Fruit fly (Drosophila melanogaster) Kc167 (cell line): ENCODE results near the gene Acp76A.

Experiments used
- Myc ChIP-seq: fragments of >200 bp; optimal IDR thresholded peaks from 2 replicates; lab custom pipeline; 2017; ENCODE audit warnings: missing external identifiers
- Sin3A ChIP-seq: fragments of >200 bp; optimal IDR thresholded peaks from 2 replicates; lab custom pipeline; 2018; ENCODE audit warnings: missing external identifiers
- h ChIP-seq: fragments of >200 bp; optimal IDR thresholded peaks from 3 replicates; lab custom pipeline; 2018; ENCODE audit warnings: missing external identifiers
- insv ChIP-seq: fragments of >200 bp; optimal IDR thresholded peaks from 3 replicates; lab custom pipeline; 2018; ENCODE audit warnings: missing external identifiers
- psq ChIP-seq: fragments of >200 bp; optimal IDR thresholded peaks from 2 replicates; lab custom pipeline; 2017; ENCODE audit warnings: missing external identifiers
- ttk ChIP-seq: sonication (Bioruptor generic); optimal IDR thresholded peaks from 2 replicates; lab custom pipeline; 2017; ENCODE audit warnings: missing external identifiers

The Acp76A gene

DNA sequence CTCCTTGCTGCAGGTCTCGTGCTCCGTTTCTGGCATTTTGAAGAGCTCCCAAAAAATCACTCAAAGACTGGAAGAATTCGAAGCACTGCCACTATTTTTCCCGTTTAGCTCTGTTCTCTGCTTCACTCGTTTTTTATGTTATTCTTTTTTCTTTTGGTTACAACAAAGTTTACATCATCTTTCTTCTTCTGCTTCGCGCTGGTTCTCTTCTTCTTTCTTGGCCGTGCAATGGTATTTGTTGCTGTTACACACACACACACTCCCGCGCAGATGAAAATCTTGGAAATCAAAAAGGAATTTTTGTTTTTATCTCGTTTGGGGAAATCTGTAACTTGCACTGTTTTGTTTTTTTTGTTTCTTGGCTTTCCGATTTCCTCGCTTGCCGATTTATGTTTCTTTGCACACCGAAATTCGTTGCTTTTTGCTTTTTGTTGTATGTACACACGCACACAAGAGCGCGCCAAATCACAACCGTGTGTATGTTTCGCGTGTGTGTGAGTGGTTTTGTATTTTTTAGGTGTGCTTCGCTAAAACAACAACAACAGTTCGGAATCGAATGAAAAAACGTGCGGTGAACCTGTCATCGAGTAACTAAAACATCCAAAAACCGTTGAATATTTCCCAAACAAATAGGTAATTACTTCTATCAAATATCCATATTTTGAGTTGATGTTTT, 34.0 kb upstream of the Acp76A start:
- TF ChIP-seq Myc (no peak), psq (lab: Kevin White, UChicago) (no peak), insv (lab: Kevin White, UChicago) (no peak), Sin3A (lab: Kevin White, UChicago) (no peak)

DNA sequence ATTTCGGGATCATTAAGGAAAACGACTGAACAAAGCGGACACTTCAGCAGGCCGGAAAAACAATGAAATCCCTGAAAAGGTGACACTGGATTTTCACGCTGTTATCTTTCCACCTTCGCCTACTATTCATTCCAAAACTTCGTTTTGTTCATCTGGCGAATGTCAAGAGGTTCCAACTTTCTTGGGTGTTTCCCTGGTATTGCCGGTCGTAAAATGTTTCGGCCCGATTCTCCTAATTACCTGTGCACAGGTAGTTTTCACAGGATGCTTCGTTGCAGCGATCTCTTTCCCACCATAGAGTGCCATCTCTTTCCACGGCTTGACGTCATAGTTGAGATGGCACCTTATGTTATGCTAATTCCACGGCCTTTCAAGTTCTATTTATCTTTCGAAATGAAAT, 31.3 kb upstream of the Acp76A start:
- no peak for TF ChIP-seq psq (lab: Kevin White, UChicago)
- no peak for TF ChIP-seq insv (lab: Kevin White, UChicago)
- TF ChIP-seq Sin3A (lab: Kevin White, UChicago) = no peak
- TF ChIP-seq h (lab: Kevin White, UChicago) = no peak
- TF ChIP-seq Myc = no peak
- TF ChIP-seq ttk (lab: Kevin White, UChicago) = no peak

DNA sequence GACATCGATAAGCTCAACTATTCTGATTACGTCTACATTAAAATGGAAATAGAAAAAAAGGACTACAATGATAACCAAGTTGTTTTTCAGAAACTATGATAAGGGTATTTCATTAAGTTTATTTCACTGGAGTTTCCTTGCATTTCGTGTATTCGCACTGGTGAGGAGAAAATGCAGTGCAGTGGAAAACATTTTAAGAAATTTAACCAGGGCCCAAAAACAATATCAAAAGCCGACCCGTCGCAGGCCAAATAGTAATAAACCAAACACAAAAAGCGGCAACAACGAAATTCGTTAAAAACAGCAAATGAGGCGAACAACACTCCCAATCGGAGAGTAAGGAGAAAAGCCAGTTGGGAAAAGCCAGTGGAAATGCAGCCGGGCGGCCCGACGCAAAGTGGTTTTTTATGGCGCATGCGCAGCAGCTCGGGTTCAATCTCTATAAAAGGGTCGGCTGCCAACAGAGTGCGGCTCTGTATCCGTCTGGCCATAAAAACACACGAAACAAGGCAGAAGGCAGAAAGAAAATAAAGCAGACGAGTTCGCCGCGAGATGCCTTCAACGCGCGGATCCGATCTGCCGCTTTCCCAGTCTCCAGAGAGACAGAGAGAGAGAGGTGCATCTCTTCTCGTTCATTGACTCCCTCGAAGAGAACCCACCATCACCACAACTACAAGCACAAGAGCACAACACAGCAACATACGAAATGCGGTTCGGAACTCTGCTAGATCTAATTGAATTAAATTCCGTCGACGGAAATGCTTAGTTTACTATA, 29.3 kb upstream of the Acp76A start:
- TF ChIP-seq ttk (lab: Kevin White, UChicago) (no peak), h (lab: Kevin White, UChicago) (no peak), insv (lab: Kevin White, UChicago) (no peak), Myc (no peak), psq (lab: Kevin White, UChicago) (no peak), Sin3A (lab: Kevin White, UChicago) (no peak)

DNA sequence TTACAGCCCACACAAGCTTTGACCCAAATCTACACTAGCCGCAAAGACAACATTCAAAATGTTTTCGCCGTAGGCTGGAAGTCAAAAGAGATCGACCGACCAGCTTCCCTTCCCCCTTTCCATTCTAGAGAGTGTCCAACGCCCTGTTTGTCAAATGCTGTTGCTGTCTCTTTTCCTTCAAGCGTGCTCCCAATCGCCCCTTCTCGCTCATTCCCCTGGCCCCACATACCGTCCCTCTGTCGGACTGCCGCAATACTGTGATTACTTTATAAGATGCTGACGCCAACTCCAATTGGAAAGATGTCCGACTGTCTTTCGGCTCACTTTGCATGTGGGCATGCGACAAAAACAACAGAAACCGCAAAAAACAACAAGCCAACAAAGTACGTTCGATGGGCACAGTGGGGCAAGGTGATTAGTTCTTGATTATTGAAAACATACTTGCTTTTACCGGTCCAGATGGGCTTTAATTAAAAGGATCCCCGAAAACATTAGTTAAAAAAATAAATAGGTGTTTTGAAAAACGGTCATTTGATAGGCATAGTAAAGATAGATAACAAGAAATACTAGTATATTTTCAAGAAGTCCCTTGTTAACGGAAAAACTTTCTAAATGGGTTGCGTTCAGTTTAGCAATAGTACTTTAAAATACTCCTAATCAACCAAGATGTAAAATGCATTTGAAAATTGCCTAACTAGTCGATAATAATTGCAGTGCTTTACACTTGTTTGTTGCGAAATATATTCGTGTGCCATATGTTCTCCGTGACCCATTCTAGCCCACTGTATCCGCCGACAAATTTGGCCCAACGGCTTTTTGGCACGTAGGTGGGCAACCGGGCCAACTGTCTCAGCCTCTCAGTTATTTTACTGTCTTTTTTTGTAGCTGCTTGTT, 28.2 kb upstream of the Acp76A start:
- TF ChIP-seq Myc = no peak
- TF ChIP-seq psq (lab: Kevin White, UChicago) = no peak
- no peak for TF ChIP-seq Sin3A (lab: Kevin White, UChicago)
- TF ChIP-seq insv (lab: Kevin White, UChicago) = no peak
- no peak for TF ChIP-seq ttk (lab: Kevin White, UChicago)
- TF ChIP-seq h (lab: Kevin White, UChicago) = no peak

DNA sequence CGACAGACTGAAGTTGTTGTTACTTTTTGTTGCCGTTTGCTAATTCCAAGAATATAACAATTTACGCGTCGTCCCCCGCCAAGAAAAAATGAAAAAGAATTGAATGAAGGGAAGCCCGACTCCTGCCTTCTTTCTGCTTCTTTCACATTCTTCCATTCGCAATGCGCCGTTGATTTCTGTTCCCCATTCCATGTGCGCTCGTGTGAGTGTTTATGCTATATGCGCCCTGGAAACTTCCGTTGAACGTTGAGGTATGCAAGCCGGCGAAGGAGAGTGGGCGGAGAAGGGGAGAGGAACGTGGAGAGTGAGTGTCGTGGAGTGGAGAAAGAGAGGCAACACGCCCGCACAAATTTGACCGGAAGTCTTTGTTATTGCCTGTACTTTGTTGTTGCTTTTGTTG, 27.2 kb upstream of the Acp76A start:
- TF ChIP-seq h (lab: Kevin White, UChicago) (no peak), insv (lab: Kevin White, UChicago) (no peak), Sin3A (lab: Kevin White, UChicago) (no peak), Myc (no peak), psq (lab: Kevin White, UChicago) (no peak), ttk (lab: Kevin White, UChicago) (no peak)

DNA sequence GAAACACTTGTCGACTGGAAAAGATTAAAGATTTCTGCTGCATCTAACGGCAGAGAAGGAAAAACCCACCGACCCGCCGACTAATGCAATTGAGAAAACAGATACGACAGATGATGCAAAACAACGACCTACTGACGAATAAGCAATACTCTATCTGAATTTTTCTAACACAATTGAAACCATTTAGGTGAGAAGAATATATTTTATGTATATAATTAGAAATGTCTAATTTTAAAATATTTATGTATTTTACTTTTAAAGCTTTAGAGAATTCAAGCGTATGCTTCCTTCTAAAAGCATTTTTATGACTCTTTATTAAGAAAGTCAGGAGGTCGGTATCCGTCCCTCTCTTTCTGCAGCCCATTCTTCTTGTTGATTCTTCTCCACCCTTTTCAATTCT, 26.6 kb upstream of the Acp76A start:
- TF ChIP-seq psq (lab: Kevin White, UChicago) = no peak
- TF ChIP-seq Myc = no peak
- no peak for TF ChIP-seq insv (lab: Kevin White, UChicago)
- no peak for TF ChIP-seq Sin3A (lab: Kevin White, UChicago)
- TF ChIP-seq ttk (lab: Kevin White, UChicago) = no peak
- TF ChIP-seq h (lab: Kevin White, UChicago) = no peak

DNA sequence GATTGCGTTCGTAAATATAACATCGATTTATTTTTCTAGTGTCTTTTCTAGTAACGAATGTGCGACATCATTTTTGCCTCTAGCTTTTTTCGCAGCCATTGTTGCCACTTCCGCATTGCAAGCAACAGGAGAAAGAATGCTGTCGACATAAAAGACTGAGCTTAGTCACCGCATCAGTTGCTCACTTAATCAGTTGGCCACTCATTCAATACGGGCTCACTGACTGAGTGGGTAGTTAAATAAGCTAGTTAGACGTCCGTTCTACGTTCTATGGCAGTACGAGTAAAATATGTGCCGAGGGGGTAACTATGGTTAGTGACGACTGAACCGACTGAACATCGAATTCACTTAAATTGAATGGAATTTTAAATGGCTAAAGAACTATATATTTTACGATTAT, 24.1 kb upstream of the Acp76A start:
- TF ChIP-seq h (lab: Kevin White, UChicago) = no peak
- TF ChIP-seq insv (lab: Kevin White, UChicago) = no peak
- TF ChIP-seq Sin3A (lab: Kevin White, UChicago) = no peak
- TF ChIP-seq ttk (lab: Kevin White, UChicago) = no peak
- no peak for TF ChIP-seq psq (lab: Kevin White, UChicago)
- TF ChIP-seq Myc = no peak

DNA sequence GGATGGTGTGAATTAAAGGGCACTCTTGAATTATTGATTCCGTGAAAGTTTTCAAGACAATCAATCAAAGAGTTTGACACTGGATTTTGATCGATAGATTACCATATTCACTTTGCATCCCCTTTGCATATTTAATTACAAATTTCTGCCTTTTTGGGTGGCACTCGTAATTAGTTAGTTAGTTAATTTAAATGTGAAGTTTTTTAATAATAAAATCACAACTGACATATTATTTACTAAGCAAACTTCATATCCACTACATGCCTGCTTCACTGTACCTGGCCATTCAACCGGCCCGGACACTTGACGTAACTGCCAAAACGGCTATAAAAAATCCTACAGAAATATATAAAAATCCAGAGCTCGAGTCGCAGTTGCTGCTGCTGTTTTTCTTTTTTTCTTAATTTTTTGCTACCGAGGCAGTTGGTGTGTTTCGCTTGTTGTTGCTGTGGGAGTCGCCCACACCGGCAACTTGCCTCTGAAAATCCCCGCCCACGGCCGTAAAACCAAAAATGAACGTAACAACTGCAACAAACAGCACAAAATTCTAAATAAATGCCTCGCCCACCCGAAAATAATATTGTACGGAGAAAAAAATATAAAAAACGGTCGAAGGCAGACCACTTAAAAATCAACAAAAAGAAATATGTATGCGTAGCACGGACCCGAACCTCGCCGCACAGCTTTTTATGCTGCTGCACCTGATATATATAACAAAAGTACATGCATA, 23.0 kb upstream of the Acp76A start:
- TF ChIP-seq h (lab: Kevin White, UChicago) (no peak), Myc (no peak), Sin3A (lab: Kevin White, UChicago) (no peak), psq (lab: Kevin White, UChicago) (no peak), ttk (lab: Kevin White, UChicago) (no peak), insv (lab: Kevin White, UChicago) (no peak)

DNA sequence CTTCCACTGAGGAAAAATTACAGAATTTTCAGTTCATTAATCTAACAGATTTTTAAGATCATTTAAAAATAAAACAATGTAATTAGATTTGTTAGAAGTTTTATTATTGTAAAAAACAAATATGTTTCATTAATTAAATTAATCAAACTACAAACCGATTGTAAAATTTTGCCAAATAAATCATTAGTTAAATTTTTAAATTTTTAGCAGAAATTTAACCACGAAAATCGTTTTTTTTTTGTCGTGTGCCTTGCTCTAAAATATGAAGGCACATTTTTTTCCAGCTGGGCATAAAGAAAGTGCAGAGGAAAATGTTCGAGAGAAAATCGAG, 22.0 kb upstream of the Acp76A start:
- no peak for TF ChIP-seq ttk (lab: Kevin White, UChicago)
- no peak for TF ChIP-seq psq (lab: Kevin White, UChicago)

DNA sequence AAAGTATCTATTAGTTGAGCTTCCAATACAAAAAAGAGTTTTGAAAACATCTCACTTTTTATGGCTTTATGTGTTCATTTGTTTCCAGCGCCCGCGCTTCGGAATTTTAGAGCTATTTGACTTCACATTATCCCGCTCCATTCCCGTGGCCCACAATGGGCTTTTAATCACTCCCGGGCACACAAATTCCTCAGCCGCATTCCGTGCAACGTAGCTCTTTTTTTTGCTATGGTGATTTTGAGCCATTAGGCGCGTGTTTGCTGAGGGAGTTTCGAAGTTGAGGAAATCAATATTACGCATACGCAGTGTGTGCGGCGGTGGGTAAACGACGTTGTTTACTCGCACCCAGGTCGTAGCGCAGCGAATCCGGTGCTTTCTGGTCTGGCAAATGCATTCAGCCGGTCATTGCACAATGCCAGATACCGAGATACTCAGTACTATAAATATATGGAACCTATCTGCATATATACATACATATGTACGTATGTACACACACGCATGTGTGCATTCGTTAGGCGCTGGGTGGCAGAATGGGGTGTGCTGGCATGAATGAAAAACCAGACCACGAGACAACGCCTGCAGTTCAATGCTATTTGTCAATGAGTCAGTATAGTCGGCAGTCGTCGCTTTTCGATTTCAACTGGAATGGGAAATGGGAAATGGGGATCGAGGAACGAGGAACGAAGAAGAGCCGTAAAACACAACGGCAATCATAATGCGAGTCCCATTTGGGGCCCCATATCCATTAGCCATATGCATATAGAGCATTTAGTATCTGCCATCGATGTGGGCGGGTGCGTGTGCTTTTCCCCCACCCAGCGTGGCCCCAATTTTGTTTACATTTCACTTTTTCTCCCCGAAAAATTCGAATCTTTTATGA, 21.4 kb upstream of the Acp76A start:
- no peak for TF ChIP-seq Sin3A (lab: Kevin White, UChicago)
- no peak for TF ChIP-seq ttk (lab: Kevin White, UChicago)
- TF ChIP-seq h (lab: Kevin White, UChicago) = no peak
- no peak for TF ChIP-seq Myc
- TF ChIP-seq insv (lab: Kevin White, UChicago) = no peak
- no peak for TF ChIP-seq psq (lab: Kevin White, UChicago)
